Fruit fly (Drosophila melanogaster) whole organism, embryonic: ENCODE measurements around the gene CG9393.

Experiments used
- Bdp1 ChIP-seq: fragments of 200-800 bp; sonication (Bioruptor generic); optimal IDR thresholded peaks from 3 replicates; lab custom pipeline; 2016; ENCODE audit warnings: missing biosample characterization, missing genetic modification characterization
- CG10321 ChIP-seq: fragments of 200-800 bp; sonication (Bioruptor generic); IDR thresholded peaks from 2 replicates; pipeline ENCODE4 v1.3.6; 2022; ENCODE audit warnings: missing biosample characterization, missing genetic modification characterization
- CG10979 ChIP-seq: fragments of 200-800 bp; sonication (Bioruptor generic); optimal IDR thresholded peaks from 2 replicates; lab custom pipeline; 2018; ENCODE audit warnings: missing biosample characterization, mild to moderate bottlenecking, missing genetic modification characterization, moderate library complexity
- CG14965 ChIP-seq: fragments of 200-800 bp; sonication (Bioruptor generic); optimal IDR thresholded peaks from 2 replicates; lab custom pipeline; 2016; ENCODE audit warnings: missing biosample characterization, missing genetic modification characterization, borderline replicate concordance
- CG15601 ChIP-seq: fragments of 200-800 bp; sonication (Bioruptor generic); optimal IDR thresholded peaks from 3 replicates; lab custom pipeline; 2019; ENCODE audit warnings: missing biosample characterization, mild to moderate bottlenecking, missing genetic modification characterization, moderate library complexity
- CG17328 ChIP-seq: fragments of 200-800 bp; sonication (Bioruptor generic); IDR thresholded peaks from 2 replicates; pipeline ENCODE4 v1.3.6; 2022; ENCODE audit warnings: missing biosample characterization, missing genetic modification characterization
- CG17385 ChIP-seq: fragments of 200-800 bp; sonication (Bioruptor generic); optimal IDR thresholded peaks from 3 replicates; lab custom pipeline; 2018; ENCODE audit warnings: missing biosample characterization, mild to moderate bottlenecking, missing genetic modification characterization
- CG17829 ChIP-seq: fragments of 200-800 bp; optimal IDR thresholded peaks from 2 replicates; lab custom pipeline; 2019; ENCODE audit warnings: missing biosample characterization, mild to moderate bottlenecking, missing genetic modification characterization, moderate library complexity
- CG2116 ChIP-seq: fragments of 200-800 bp; sonication (Bioruptor generic); optimal IDR thresholded peaks from 3 replicates; lab custom pipeline; 2018; ENCODE audit warnings: missing biosample characterization, mild to moderate bottlenecking, missing genetic modification characterization
- CG2678 ChIP-seq: fragments of 200-800 bp; sonication (Bioruptor generic); optimal IDR thresholded peaks from 3 replicates; lab custom pipeline; 2019; ENCODE audit warnings: missing biosample characterization, mild to moderate bottlenecking, missing genetic modification characterization, moderate library complexity
- CG32772 ChIP-seq: fragments of 200-800 bp; sonication (Bioruptor generic); IDR thresholded peaks from 2 replicates; pipeline ENCODE4 v1.3.6; 2022; ENCODE audit warnings: missing biosample characterization, missing genetic modification characterization
- CG4424 ChIP-seq: fragments of 200-800 bp; sonication (Bioruptor generic); optimal IDR thresholded peaks from 3 replicates; lab custom pipeline; 2016; ENCODE audit warnings: missing biosample characterization, missing genetic modification characterization
- CG4854 ChIP-seq: fragments of 200-800 bp; sonication (Bioruptor generic); optimal IDR thresholded peaks from 2 replicates; lab custom pipeline; 2016; ENCODE audit warnings: missing biosample characterization, missing genetic modification characterization, inconsistent platforms
- CG5953 ChIP-seq: fragments of 200-800 bp; sonication (Bioruptor generic); IDR thresholded peaks from 2 replicates; pipeline ENCODE4 v1.3.6; 2022; ENCODE audit warnings: missing biosample characterization, missing genetic modification characterization
- CG8359 ChIP-seq: fragments of 200-800 bp; sonication (Bioruptor generic); optimal IDR thresholded peaks from 2 replicates; lab custom pipeline; 2017; ENCODE audit warnings: missing biosample characterization, mild to moderate bottlenecking, missing genetic modification characterization, borderline replicate concordance
- CG9609 ChIP-seq: fragments of 200-800 bp; sonication (Bioruptor generic); optimal IDR thresholded peaks from 3 replicates; lab custom pipeline; 2016; ENCODE audit warnings: missing biosample characterization, missing genetic modification characterization
- Camta ChIP-seq: fragments of 200-800 bp; sonication (Bioruptor generic); optimal IDR thresholded peaks from 2 replicates; lab custom pipeline; 2016; ENCODE audit warnings: missing biosample characterization, missing genetic modification characterization
- ERR ChIP-seq: fragments of 200-800 bp; sonication (Bioruptor generic); optimal IDR thresholded peaks from 2 replicates; lab custom pipeline; 2016; ENCODE audit warnings: missing biosample characterization, missing genetic modification characterization
- Ets97D ChIP-seq: fragments of 200-800 bp; sonication (Bioruptor generic); optimal IDR thresholded peaks from 3 replicates; lab custom pipeline; 2016; ENCODE audit warnings: missing biosample characterization, missing genetic modification characterization
- Fer1 ChIP-seq: fragments of 200-800 bp; sonication (Bioruptor generic); optimal IDR thresholded peaks from 2 replicates; lab custom pipeline; 2017; ENCODE audit warnings: missing biosample characterization, mild to moderate bottlenecking, missing genetic modification characterization
- GATAe ChIP-seq: fragments of 200-800 bp; sonication (Bioruptor generic); conservative IDR thresholded peaks from 2 replicates; pipeline ENCODE4 v1.3.6; 2022; ENCODE audit warnings: missing biosample characterization, missing genetic modification characterization
- Gsc ChIP-seq: fragments of 200-800 bp; sonication (Bioruptor generic); IDR thresholded peaks from 2 replicates; pipeline ENCODE4 v1.3.6; 2022; ENCODE audit warnings: missing biosample characterization, missing genetic modification characterization
- Hey ChIP-seq: fragments of 200-800 bp; sonication (Bioruptor generic); optimal IDR thresholded peaks from 3 replicates; lab custom pipeline; 2018; ENCODE audit warnings: missing biosample characterization, mild to moderate bottlenecking, missing genetic modification characterization
- Mrtf ChIP-seq: fragments of 200-800 bp; sonication (Bioruptor generic); IDR thresholded peaks from 3 replicates; pipeline ENCODE4 v1.3.6; 2022; ENCODE audit warnings: missing biosample characterization, missing genetic modification characterization
- Myb ChIP-seq: fragments of 200-800 bp; sonication (Bioruptor generic); optimal IDR thresholded peaks from 2 replicates; lab custom pipeline; 2016; ENCODE audit warnings: missing biosample characterization, missing genetic modification characterization
- Sry-δ ChIP-seq: fragments of 200-800 bp; sonication (Bioruptor generic); optimal IDR thresholded peaks from 2 replicates; lab custom pipeline; 2016; ENCODE audit warnings: missing biosample characterization, missing genetic modification characterization
- ab ChIP-seq: fragments of 200-800 bp; sonication (Bioruptor generic); optimal IDR thresholded peaks from 2 replicates; lab custom pipeline; 2016; ENCODE audit warnings: missing biosample characterization, missing genetic modification characterization
- aop ChIP-seq: fragments of 200-800 bp; sonication (Bioruptor generic); IDR thresholded peaks from 2 replicates; pipeline ENCODE4 v1.3.6; 2022; ENCODE audit warnings: missing biosample characterization, missing genetic modification characterization
- ato ChIP-seq: fragments of 200-800 bp; sonication (Bioruptor generic); IDR thresholded peaks from 2 replicates; pipeline ENCODE4 v1.3.6; 2022; ENCODE audit warnings: missing biosample characterization, missing genetic modification characterization; ENCODE audit not compliant: partially characterized antibody
- az2 ChIP-seq: fragments of 200-800 bp; sonication (Bioruptor generic); optimal IDR thresholded peaks from 3 replicates; lab custom pipeline; 2016; ENCODE audit warnings: missing biosample characterization, missing genetic modification characterization
- bbx ChIP-seq: fragments of 200-800 bp; sonication (Bioruptor generic); IDR thresholded peaks from 2 replicates; pipeline ENCODE4 v1.3.6; 2022; ENCODE audit warnings: missing biosample characterization, missing genetic modification characterization; ENCODE audit not compliant: partially characterized antibody
- crc ChIP-seq: fragments of 200-800 bp; sonication (Bioruptor generic); optimal IDR thresholded peaks from 2 replicates; lab custom pipeline; 2016; ENCODE audit warnings: missing biosample characterization, missing genetic modification characterization
- dati ChIP-seq: fragments of 200-800 bp; sonication (Bioruptor generic); IDR thresholded peaks from 2 replicates; pipeline ENCODE4 v1.3.6; 2022; ENCODE audit warnings: missing biosample characterization, missing genetic modification characterization
- gro ChIP-seq: fragments of 200-800 bp; sonication (Bioruptor generic); optimal IDR thresholded peaks from 2 replicates; lab custom pipeline; 2016; ENCODE audit warnings: missing biosample characterization, missing genetic modification characterization
- gt ChIP-seq: fragments of 200-800 bp; sonication (Bioruptor generic); IDR thresholded peaks from 2 replicates; pipeline ENCODE4 v1.3.6; 2022; ENCODE audit warnings: missing biosample characterization, missing genetic modification characterization
- inv ChIP-seq: fragments of 200-800 bp; sonication (Bioruptor generic); IDR thresholded peaks from 2 replicates; pipeline ENCODE4 v1.3.6; 2022; ENCODE audit warnings: missing biosample characterization, missing genetic modification characterization; ENCODE audit not compliant: partially characterized antibody
- kni ChIP-seq: fragments of 200-800 bp; sonication (Bioruptor generic); optimal IDR thresholded peaks from 3 replicates; lab custom pipeline; 2017; ENCODE audit warnings: mild to moderate bottlenecking, missing biosample characterization, missing genetic modification reagents, missing genetic modification characterization
- nau ChIP-seq: fragments of 200-800 bp; sonication (Bioruptor generic); optimal IDR thresholded peaks from 3 replicates; lab custom pipeline; 2017; ENCODE audit warnings: missing biosample characterization, mild to moderate bottlenecking, missing genetic modification characterization, missing genetic modification reagents
- onecut ChIP-seq: fragments of 200-800 bp; sonication (Bioruptor generic); IDR thresholded peaks from 2 replicates; pipeline ENCODE4 v1.3.6; 2022; ENCODE audit warnings: missing biosample characterization, missing genetic modification characterization
- pho ChIP-seq: fragments of 200-800 bp; sonication (Bioruptor generic); optimal IDR thresholded peaks from 2 replicates; lab custom pipeline; 2016; ENCODE audit warnings: missing biosample characterization, missing genetic modification characterization
- pnt ChIP-seq: fragments of 200-800 bp; sonication (Bioruptor generic); optimal IDR thresholded peaks from 3 replicates; lab custom pipeline; 2016; ENCODE audit warnings: missing biosample characterization, missing genetic modification characterization
- psq ChIP-seq: fragments of 200-800 bp; sonication (Bioruptor generic); optimal IDR thresholded peaks from 2 replicates; lab custom pipeline; 2017; ENCODE audit warnings: missing biosample characterization, missing genetic modification characterization
- rib ChIP-seq: fragments of 200-800 bp; sonication (Bioruptor generic); IDR thresholded peaks from 2 replicates; pipeline ENCODE4 v1.3.6; 2022; ENCODE audit warnings: missing biosample characterization, missing genetic modification characterization
- row ChIP-seq: fragments of 200-800 bp; sonication (Bioruptor generic); IDR thresholded peaks from 3 replicates; pipeline ENCODE4 v1.3.6; 2022; ENCODE audit warnings: missing biosample characterization, missing genetic modification characterization
- seq ChIP-seq: fragments of 200-800 bp; sonication (Bioruptor generic); IDR thresholded peaks from 2 replicates; pipeline ENCODE4 v1.3.6; 2022; ENCODE audit warnings: missing biosample characterization, missing genetic modification characterization
- tgo ChIP-seq: fragments of 200-800 bp; sonication (Bioruptor generic); IDR thresholded peaks from 3 replicates; pipeline ENCODE4 v1.3.6; 2022; ENCODE audit warnings: missing biosample characterization, missing genetic modification characterization
- tin ChIP-seq: fragments of 200-800 bp; sonication (Bioruptor generic); optimal IDR thresholded peaks from 3 replicates; lab custom pipeline; 2016; ENCODE audit warnings: missing biosample characterization, missing genetic modification characterization
- usp ChIP-seq: fragments of >200 bp; optimal IDR thresholded peaks from 2 replicates; lab custom pipeline; 2017; ENCODE audit warnings: missing biosample characterization, missing genetic modification characterization
- vnd ChIP-seq: fragments of 200-800 bp; sonication (Bioruptor generic); IDR thresholded peaks from 3 replicates; pipeline ENCODE4 v1.3.6; 2022; ENCODE audit warnings: missing biosample characterization, missing genetic modification characterization; ENCODE audit not compliant: partially characterized antibody

CG9393 gene

dm6 chr3R:9527907-9528842 lies 35.3 kb downstream of the CG9393 start (continued):
- peak; percentile 68 for TF ChIP-seq CG10979 (tag; lab: Kevin White, UChicago)
- 0 out of 3 replicates have a peak, but pooled peaks have one; percentile 23 for TF ChIP-seq vnd (GFP tag; lab: Robert Waterston, UW)
- no peak for TF ChIP-seq CG15601
- peak; percentile 91 for TF ChIP-seq tgo
- peak; percentile 58 for TF ChIP-seq CG8359 (GFP tag; lab: Kevin White, UChicago)
- TF ChIP-seq Hey (tag; lab: Kevin White, UChicago), result peak; percentile 66
- peak; percentile 78 for TF ChIP-seq Ets97D (GFP tag; lab: Kevin White, UChicago)
- no peak for TF ChIP-seq nau (GFP tag; lab: Kevin White, UChicago)
- TF ChIP-seq CG2678 (tag; lab: Kevin White, UChicago), result peak; percentile 91
- no peak for TF ChIP-seq usp (GFP tag; lab: Kevin White, UChicago)
- TF ChIP-seq CG5953 (GFP tag; lab: Robert Waterston, UW), result peak; percentile 77
- peak; percentile 84 for TF ChIP-seq CG4424 (GFP tag; lab: Kevin White, UChicago)
- no peak for TF ChIP-seq Gsc (GFP tag; lab: Robert Waterston, UW)
- peak; percentile 78 for TF ChIP-seq pnt (GFP tag; lab: Kevin White, UChicago)
- peak; percentile 59 for TF ChIP-seq CG10321 (GFP tag; lab: Robert Waterston, UW)
- TF ChIP-seq az2, result peak; percentile 74
- peak; percentile 87 for TF ChIP-seq CG32772 (GFP tag; lab: Robert Waterston, UW)
- peak; percentile 89 for TF ChIP-seq tin
- TF ChIP-seq kni (GFP tag; lab: Kevin White, UChicago), result no peak
- TF ChIP-seq Sry-δ (GFP tag; lab: Kevin White, UChicago), result peak; percentile 58
- peak; percentile 77 for TF ChIP-seq Myb (GFP tag; lab: Kevin White, UChicago)
- TF ChIP-seq crc (GFP tag; lab: Kevin White, UChicago), result peak; percentile 92
- TF ChIP-seq CG9609 (GFP tag; lab: Kevin White, UChicago), result peak; percentile 73
- TF ChIP-seq row (GFP tag; lab: Robert Waterston, UW), result peak; percentile 84
- TF ChIP-seq aop (GFP tag; lab: Robert Waterston, UW), result 0 out of 2 replicates have a peak, but pooled peaks have one; percentile 24
- TF ChIP-seq Camta (GFP tag; lab: Kevin White, UChicago), result peak; percentile 77
- peak; percentile 65 for TF ChIP-seq ab (GFP tag; lab: Kevin White, UChicago)
- TF ChIP-seq CG17829 (tag; lab: Kevin White, UChicago), result peak; percentile 74
- peak; percentile 95 for TF ChIP-seq Fer1
- peak; percentile 98 for TF ChIP-seq gro
- TF ChIP-seq dati (GFP tag; lab: Robert Waterston, UW), result peak; percentile 68
- peak; percentile 87 for TF ChIP-seq pho (GFP tag; lab: Kevin White, UChicago)
- TF ChIP-seq inv (GFP tag; lab: Robert Waterston, UW), result peak; percentile 35; the same call in 1 of the 2 replicates
- peak; percentile 72 for TF ChIP-seq seq (GFP tag; lab: Robert Waterston, UW)
- peak; percentile 72 for TF ChIP-seq Bdp1 (GFP tag; lab: Kevin White, UChicago)
- no peak for TF ChIP-seq ato (GFP tag; lab: Robert Waterston, UW)
- peak; percentile 93 for TF ChIP-seq GATAe (GFP tag; lab: Robert Waterston, UW)
- TF ChIP-seq CG4854, result peak; percentile 92
- TF ChIP-seq onecut (GFP tag; lab: Robert Waterston, UW), result peak; percentile 78
- TF ChIP-seq ERR (GFP tag; lab: Kevin White, UChicago), result peak; percentile 91
- TF ChIP-seq CG2116 (GFP tag; lab: Kevin White, UChicago), result peak; percentile 25
- TF ChIP-seq CG17385 (GFP tag; lab: Kevin White, UChicago), result peak; percentile 77
- TF ChIP-seq psq (GFP tag; lab: Kevin White, UChicago), result peak; percentile 7
- peak; percentile 96 for TF ChIP-seq rib
- no peak; the same call in 1 of the 2 replicates for TF ChIP-seq bbx (GFP tag; lab: Robert Waterston, UW)
- TF ChIP-seq gt (GFP tag; lab: Robert Waterston, UW), result no peak
- TF ChIP-seq Mrtf (GFP tag; lab: Robert Waterston, UW), result peak; percentile 88
- peak; percentile 76 for TF ChIP-seq CG17328
- peak; percentile 26 for TF ChIP-seq CG14965 (GFP tag; lab: Kevin White, UChicago)
